Fruit fly (Drosophila melanogaster) whole organism, wandering third instar larva: ENCODE data around the gene eya.

Experiments used
- Abd-B ChIP-seq: fragments of >200 bp; optimal IDR thresholded peaks from 2 replicates; lab custom pipeline; 2017; ENCODE audit warnings: missing biosample characterization, missing genetic modification characterization
- CG32264 ChIP-seq: fragments of 200-800 bp; sonication (Bioruptor generic); optimal IDR thresholded peaks from 2 replicates; lab custom pipeline; 2016; ENCODE audit warnings: missing biosample characterization, missing genetic modification characterization
- CG9705 ChIP-seq: fragments of 200-800 bp; sonication (Bioruptor generic); optimal IDR thresholded peaks from 2 replicates; lab custom pipeline; 2018; ENCODE audit warnings: missing biosample characterization, mild to moderate bottlenecking, missing genetic modification characterization
- CrebA ChIP-seq: fragments of 200-800 bp; sonication (Bioruptor generic); optimal IDR thresholded peaks from 2 replicates; lab custom pipeline; 2016; ENCODE audit warnings: missing biosample characterization, mild to moderate bottlenecking, missing genetic modification characterization, borderline replicate concordance
- Dfd ChIP-seq: fragments of >200 bp; optimal IDR thresholded peaks from 2 replicates; lab custom pipeline; 2017; ENCODE audit warnings: missing biosample characterization, missing genetic modification characterization
- Dif ChIP-seq: fragments of 200-275, 200-300 bp; sonication (Bioruptor generic); optimal IDR thresholded peaks from 2 replicates; lab custom pipeline; 2018; ENCODE audit warnings: missing biosample characterization, missing genetic modification characterization; ENCODE audit not compliant: partially characterized antibody
- HLH106 ChIP-seq: fragments of 200-800 bp; optimal IDR thresholded peaks from 3 replicates; lab custom pipeline; 2019; ENCODE audit warnings: missing biosample characterization, mild to moderate bottlenecking, missing genetic modification characterization, moderate library complexity
- Hnf4 ChIP-seq: fragments of 200-800 bp; sonication (Bioruptor generic); optimal IDR thresholded peaks from 2 replicates; lab custom pipeline; 2016; ENCODE audit warnings: missing biosample characterization, mild to moderate bottlenecking, missing genetic modification characterization
- Hr78 ChIP-seq: fragments of >200 bp; optimal IDR thresholded peaks from 2 replicates; lab custom pipeline; 2017; ENCODE audit warnings: missing biosample characterization, missing genetic modification characterization
- Hr83 ChIP-seq: fragments of 200-300 bp; sonication (Bioruptor generic); optimal IDR thresholded peaks from 2 replicates; lab custom pipeline; 2016; ENCODE audit warnings: missing biosample characterization, mild to moderate bottlenecking, missing genetic modification characterization, moderate library complexity; ENCODE audit not compliant: poor library complexity, severe bottlenecking
- Mio ChIP-seq: sonication (Bioruptor generic); optimal IDR thresholded peaks from 2 replicates; lab custom pipeline; 2016; ENCODE audit warnings: missing biosample characterization, missing genetic modification characterization
- Myc ChIP-seq: fragments of >200 bp; optimal IDR thresholded peaks from 2 replicates; lab custom pipeline; 2017
- OdsH ChIP-seq: fragments of 200-800 bp; sonication (Bioruptor generic); optimal IDR thresholded peaks from 2 replicates; lab custom pipeline; 2016; ENCODE audit warnings: missing biosample characterization, mild to moderate bottlenecking, missing genetic modification characterization
- Rel ChIP-seq, 2 experiments: fragments of 200-800 bp; sonication (Bioruptor generic) in 1 of 2; optimal IDR thresholded peaks; 2 replicates in 1 of 2; 3 replicates in 1 of 2; lab custom pipeline; 2016 to 2019; ENCODE audit warnings: mild to moderate bottlenecking in 2 of 2, missing biosample characterization in 2 of 2, missing genetic modification characterization in 2 of 2, moderate library complexity in 1 of 2
- Sp1 ChIP-seq: fragments of 200-800 bp; sonication (Bioruptor generic); optimal IDR thresholded peaks from 3 replicates; lab custom pipeline; 2019; ENCODE audit warnings: missing biosample characterization, mild to moderate bottlenecking, missing genetic modification characterization, moderate library complexity
- Vsx2 ChIP-seq: fragments of 200-300, 225-300 bp; sonication (Bioruptor generic); optimal IDR thresholded peaks from 2 replicates; lab custom pipeline; 2018; ENCODE audit warnings: missing biosample characterization, missing genetic modification characterization; ENCODE audit not compliant: partially characterized antibody
- br ChIP-seq: fragments of 200-800 bp; sonication (Bioruptor generic); optimal IDR thresholded peaks from 2 replicates; lab custom pipeline; 2016; ENCODE audit warnings: missing biosample characterization, missing genetic modification characterization
- dl ChIP-seq, 2 experiments: fragments of 175-275, 200-275 bp in 1 of 2; fragments of 200-275 bp in 1 of 2; sonication (Bioruptor generic); optimal IDR thresholded peaks; lab custom pipeline; 2018; ENCODE audit warnings: mild to moderate bottlenecking in 2 of 2, missing biosample characterization in 2 of 2, missing genetic modification characterization in 2 of 2, moderate library complexity in 2 of 2; ENCODE audit not compliant: partially characterized antibody in 2 of 2, insufficient read depth in 1 of 2
- dsf ChIP-seq: sonication (Bioruptor generic); optimal IDR thresholded peaks from 2 replicates; lab custom pipeline; 2016; ENCODE audit warnings: missing biosample characterization, missing genetic modification characterization, borderline replicate concordance
- ey ChIP-seq: fragments of 200-800 bp; sonication (Bioruptor generic); optimal IDR thresholded peaks from 2 replicates; lab custom pipeline; 2016; ENCODE audit warnings: missing biosample characterization, missing genetic modification characterization
- foxo ChIP-seq, 2 experiments: fragments of 200-800 bp; sonication (Bioruptor generic); optimal IDR thresholded peaks; 2 replicates in 1 of 2; 3 replicates in 1 of 2; lab custom pipeline; 2016 to 2017; ENCODE audit warnings: missing biosample characterization in 2 of 2, missing genetic modification characterization in 2 of 2
- fru ChIP-seq: fragments of 200-800 bp; sonication (Bioruptor generic); optimal IDR thresholded peaks from 3 replicates; lab custom pipeline; 2016; ENCODE audit warnings: missing biosample characterization, mild to moderate bottlenecking, missing genetic modification characterization
- jim ChIP-seq: fragments of 175-275, 200-325 bp; sonication (Bioruptor generic); optimal IDR thresholded peaks from 2 replicates; lab custom pipeline; 2016; ENCODE audit warnings: missing biosample characterization, mild to moderate bottlenecking, missing genetic modification characterization
- lola ChIP-seq: fragments of >200 bp; optimal IDR thresholded peaks from 2 replicates; lab custom pipeline; 2017; ENCODE audit warnings: missing biosample characterization, missing genetic modification characterization
- psq ChIP-seq: fragments of 200-800 bp; sonication (Bioruptor generic); optimal IDR thresholded peaks from 3 replicates; lab custom pipeline; 2017; ENCODE audit warnings: missing biosample characterization, mild to moderate bottlenecking, missing genetic modification characterization, moderate library complexity
- rgr ChIP-seq: fragments of 200-800 bp; sonication (Bioruptor generic); optimal IDR thresholded peaks from 3 replicates; lab custom pipeline; 2016; ENCODE audit warnings: missing biosample characterization, mild to moderate bottlenecking, missing genetic modification characterization
- sv ChIP-seq: fragments of 200-800 bp; sonication (Bioruptor generic); optimal IDR thresholded peaks from 3 replicates; lab custom pipeline; 2016; ENCODE audit warnings: missing biosample characterization, missing genetic modification characterization
- usp ChIP-seq: fragments of >200 bp; optimal IDR thresholded peaks from 2 replicates; lab custom pipeline; 2017; ENCODE audit warnings: missing biosample characterization, missing genetic modification characterization
- woc ChIP-seq: sonication (Bioruptor generic); optimal IDR thresholded peaks from 2 replicates; lab custom pipeline; 2016; ENCODE audit warnings: missing biosample characterization, mild to moderate bottlenecking, missing genetic modification characterization

Gene eya

dm6 chr2L:6546883-6547471, at the start of gene eya:
TSS of gene eya (minus strand) at chr2L:6546976.
- TF ChIP-seq dsf (GFP tag; lab: Kevin White, UChicago) (no peak), Myc (lab: Kevin White, UChicago) (no peak), psq (GFP tag; lab: Kevin White, UChicago) (no peak), ey (GFP tag; lab: Kevin White, UChicago) (no peak), OdsH (GFP tag; lab: Kevin White, UChicago) (no peak), Vsx2 (GFP tag; lab: Kevin White, UChicago) (no peak), CrebA (GFP tag; lab: Kevin White, UChicago) (no peak)

dm6 chr2L:6595027-6595426, 48.3 kb upstream of the eya start:
- TF ChIP-seq Dfd (GFP tag; lab: Kevin White, UChicago), result no peak
- no peak for TF ChIP-seq Vsx2 (GFP tag; lab: Kevin White, UChicago)
- TF ChIP-seq rgr, result no peak
- no peak for TF ChIP-seq ey (GFP tag; lab: Kevin White, UChicago)
- no peak for TF ChIP-seq lola (GFP tag; lab: Kevin White, UChicago)

dm6 chr2L:6584346-6584745, 37.6 kb upstream of the eya start:
- TF ChIP-seq sv (GFP tag; lab: Kevin White, UChicago) (no peak), Hnf4 (GFP tag; lab: Kevin White, UChicago) (no peak), dsf (GFP tag; lab: Kevin White, UChicago) (no peak), Hr78 (no peak), Hr83 (GFP tag; lab: Kevin White, UChicago) (no peak), Sp1 (GFP tag; lab: Kevin White, UChicago) (no peak), fru (GFP tag; lab: Kevin White, UChicago) (no peak), br (GFP tag; lab: Kevin White, UChicago) (no peak), ey (GFP tag; lab: Kevin White, UChicago) (no peak), Dif (GFP tag; lab: Kevin White, UChicago) (no peak)
- TF ChIP-seq, all 38 proteins: peak for 0

- TF ChIP-seq foxo (GFP tag; optimal IDR thresholded peaks at IDR 0.05; lab: Kevin White, UChicago) (no peak), Sp1 (GFP tag; lab: Kevin White, UChicago) (no peak), Dif (GFP tag; lab: Kevin White, UChicago) (no peak), jim (GFP tag; lab: Kevin White, UChicago) (no peak), dsf (GFP tag; lab: Kevin White, UChicago) (no peak), usp (GFP tag; lab: Kevin White, UChicago) (no peak), rgr (no peak), Mio (GFP tag; lab: Kevin White, UChicago) (no peak), woc (no peak), Hr83 (GFP tag; lab: Kevin White, UChicago) (no peak)
Measured at dm6 chr2L:6579045-6579444, 32.3 kb upstream of the eya start.

dm6 chr2L:6566020-6566687, 19.4 kb upstream of the eya start, which contains the start of gene CG13766:
TSS of gene CG13766 (minus strand) at chr2L:6566181.
- TF ChIP-seq Rel (GFP tag; optimal IDR thresholded peaks at IDR 0.05; lab: Kevin White, UChicago) (no peak), Rel (tag; optimal IDR thresholded peaks at IDR 0.05; lab: Kevin White, UChicago) (no peak), Dif (GFP tag; lab: Kevin White, UChicago) (no peak), Hr78 (no peak), CG9705 (GFP tag; lab: Kevin White, UChicago) (no peak), dsf (GFP tag; lab: Kevin White, UChicago) (no peak), dl (GFP tag; optimal IDR thresholded peaks at IDR 0.05; lab: Kevin White, UChicago; ENCODE audit: insufficient read depth in 1 of 2, partially characterized antibody in 2 of 2) (no peak), psq (GFP tag; lab: Kevin White, UChicago) (no peak), CG32264 (GFP tag; lab: Kevin White, UChicago) (no peak), Myc (lab: Kevin White, UChicago) (no peak), OdsH (GFP tag; lab: Kevin White, UChicago) (no peak), foxo (GFP tag; optimal IDR thresholded peaks at IDR 0.05; lab: Kevin White, UChicago) (no peak), Abd-B (GFP tag; lab: Kevin White, UChicago) (no peak), HLH106 (tag; lab: Kevin White, UChicago) (no peak), rgr (no peak), Hr83 (GFP tag; lab: Kevin White, UChicago) (no peak), Sp1 (GFP tag; lab: Kevin White, UChicago) (no peak), ey (GFP tag; lab: Kevin White, UChicago) (no peak), woc (no peak), sv (GFP tag; lab: Kevin White, UChicago) (no peak)
